Fruit fly (Drosophila melanogaster) whole organism, embryonic: Measurements from ENCODE around the gene Est-Q.
A peak's percentile ranks its signal among the peaks of the same experiment; 100 is the strongest.

ENCODE experiments used
- Atf-2 ChIP-seq: fragments of 200-800 bp; sonication (Bioruptor generic); optimal IDR thresholded peaks from 2 replicates; lab custom pipeline; 2016; ENCODE audit warnings: missing biosample characterization, missing genetic modification characterization
- Bgb ChIP-seq: fragments of 200-800 bp; sonication (Bioruptor generic); IDR thresholded peaks from 2 replicates; pipeline ENCODE4 v1.3.6; 2022; ENCODE audit warnings: missing biosample characterization, missing genetic modification characterization; ENCODE audit not compliant: partially characterized antibody
- Blimp-1 ChIP-seq: fragments of 200-800 bp; sonication (Bioruptor generic); optimal IDR thresholded peaks from 3 replicates; lab custom pipeline; 2018; ENCODE audit warnings: missing biosample characterization, missing genetic modification characterization, mild to moderate bottlenecking, moderate library complexity, missing genetic modification reagents
- CG14014 ChIP-seq: fragments of 200-800 bp; sonication (Bioruptor generic); IDR thresholded peaks from 2 replicates; pipeline ENCODE4 v1.3.6; 2022; ENCODE audit warnings: missing biosample characterization, missing genetic modification characterization
- CG16813 ChIP-seq: fragments of 200-800 bp; sonication (Bioruptor generic); IDR thresholded peaks from 3 replicates; pipeline ENCODE4 v1.3.6; 2022; ENCODE audit warnings: missing biosample characterization, missing genetic modification characterization; ENCODE audit not compliant: partially characterized antibody
- CG17568 ChIP-seq: fragments of 200-800 bp; sonication (Bioruptor generic); optimal IDR thresholded peaks from 2 replicates; lab custom pipeline; 2018; ENCODE audit warnings: missing biosample characterization, mild to moderate bottlenecking, missing genetic modification characterization, moderate library complexity
- CG17912 ChIP-seq: fragments of 200-800 bp; sonication (Bioruptor generic); optimal IDR thresholded peaks from 2 replicates; lab custom pipeline; 2018; ENCODE audit warnings: missing biosample characterization, mild to moderate bottlenecking, missing genetic modification characterization
- CG2202 ChIP-seq: fragments of 200-800 bp; sonication (Bioruptor generic); optimal IDR thresholded peaks from 2 replicates; lab custom pipeline; 2018; ENCODE audit warnings: missing biosample characterization, mild to moderate bottlenecking, missing genetic modification characterization
- CG33213 ChIP-seq: fragments of 200-800 bp; sonication (Bioruptor generic); optimal IDR thresholded peaks from 3 replicates; lab custom pipeline; 2016; ENCODE audit warnings: missing biosample characterization, missing genetic modification characterization
- CG42726 ChIP-seq: fragments of 200-800 bp; sonication (Bioruptor generic); IDR thresholded peaks from 2 replicates; pipeline ENCODE4 v1.3.6; 2022; ENCODE audit warnings: missing biosample characterization, missing genetic modification characterization; ENCODE audit not compliant: partially characterized antibody
- CG5245 ChIP-seq: fragments of 200-800 bp; sonication (Bioruptor generic); optimal IDR thresholded peaks from 3 replicates; lab custom pipeline; 2016; ENCODE audit warnings: missing biosample characterization, missing genetic modification characterization
- CG7372 ChIP-seq: fragments of 200-800 bp; sonication (Bioruptor generic); IDR thresholded peaks from 2 replicates; pipeline ENCODE4 v1.3.6; 2022; ENCODE audit warnings: missing biosample characterization, missing genetic modification characterization
- CG7987 ChIP-seq: fragments of 200-800 bp; sonication (Bioruptor generic); optimal IDR thresholded peaks from 2 replicates; lab custom pipeline; 2018; ENCODE audit warnings: missing biosample characterization, mild to moderate bottlenecking, missing genetic modification characterization, moderate library complexity
- CG8089 ChIP-seq: fragments of 200-800 bp; sonication (Bioruptor generic); optimal IDR thresholded peaks from 3 replicates; lab custom pipeline; 2016; ENCODE audit warnings: missing biosample characterization, missing genetic modification characterization
- Camta ChIP-seq: fragments of 200-800 bp; sonication (Bioruptor generic); optimal IDR thresholded peaks from 2 replicates; lab custom pipeline; 2016; ENCODE audit warnings: missing biosample characterization, missing genetic modification characterization
- D ChIP-seq, 2 experiments: fragments of 200-800 bp in 1 of 2; fragments of >200 bp in 1 of 2; sonication (Bioruptor generic) in 1 of 2; optimal IDR thresholded peaks; 2 replicates in 1 of 2; 3 replicates in 1 of 2; lab custom pipeline; 2017; ENCODE audit warnings: mild to moderate bottlenecking in 1 of 2, missing biosample characterization in 1 of 2, missing genetic modification characterization in 1 of 2, missing genetic modification reagents in 1 of 2
- Ets65A ChIP-seq: fragments of 200-800 bp; sonication (Bioruptor generic); peaks from one replicate; lab custom pipeline; 2016; ENCODE audit warnings: missing biosample characterization, missing genetic modification characterization
- Fer1 ChIP-seq: fragments of 200-800 bp; sonication (Bioruptor generic); optimal IDR thresholded peaks from 2 replicates; lab custom pipeline; 2017; ENCODE audit warnings: missing biosample characterization, mild to moderate bottlenecking, missing genetic modification characterization
- Hey ChIP-seq: fragments of 200-800 bp; sonication (Bioruptor generic); optimal IDR thresholded peaks from 3 replicates; lab custom pipeline; 2018; ENCODE audit warnings: missing biosample characterization, mild to moderate bottlenecking, missing genetic modification characterization
- MTF-1 ChIP-seq: fragments of 200-800 bp; sonication (Bioruptor generic); optimal IDR thresholded peaks from 2 replicates; lab custom pipeline; 2018; ENCODE audit warnings: missing biosample characterization, mild to moderate bottlenecking, missing genetic modification characterization, borderline replicate concordance
- Optix ChIP-seq: fragments of 200-800 bp; sonication (Bioruptor generic); IDR thresholded peaks from 3 replicates; pipeline ENCODE4 v1.3.6; 2022; ENCODE audit warnings: missing biosample characterization, missing genetic modification characterization
- Six4 ChIP-seq: fragments of 200-800 bp; sonication (Bioruptor generic); optimal IDR thresholded peaks from 2 replicates; lab custom pipeline; 2016; ENCODE audit warnings: missing biosample characterization, missing genetic modification characterization
- Sox102F ChIP-seq: fragments of 200-800 bp; sonication (Bioruptor generic); optimal IDR thresholded peaks from 2 replicates; lab custom pipeline; 2018; ENCODE audit warnings: missing biosample characterization, mild to moderate bottlenecking, missing genetic modification characterization, moderate library complexity
- Vsx1 ChIP-seq: fragments of 200-800 bp; sonication (Bioruptor generic); optimal IDR thresholded peaks from 2 replicates; lab custom pipeline; 2017; ENCODE audit warnings: missing biosample characterization, mild to moderate bottlenecking, missing genetic modification characterization, missing genetic modification reagents
- ap ChIP-seq: fragments of 200-800 bp; sonication (Bioruptor generic); IDR thresholded peaks from 2 replicates; pipeline ENCODE4 v1.3.6; 2022; ENCODE audit warnings: missing biosample characterization, missing genetic modification characterization
- bowl ChIP-seq: fragments of 200-800 bp; sonication (Bioruptor generic); IDR thresholded peaks from 2 replicates; pipeline ENCODE4 v1.3.6; 2022; ENCODE audit warnings: missing biosample characterization, missing genetic modification characterization
- chif ChIP-seq, 2 experiments: fragments of 200-800 bp; sonication (Bioruptor generic); optimal IDR thresholded peaks; 3 replicates each; lab custom pipeline; 2016; ENCODE audit warnings: missing biosample characterization in 2 of 2, missing genetic modification characterization in 2 of 2
- dm ChIP-seq: fragments of 200-800 bp; sonication (Bioruptor generic); optimal IDR thresholded peaks from 3 replicates; lab custom pipeline; 2016; ENCODE audit warnings: missing biosample characterization, missing genetic modification characterization
- ftz-f1 ChIP-seq: fragments of 200-800 bp; sonication (Bioruptor generic); optimal IDR thresholded peaks from 2 replicates; lab custom pipeline; 2016; ENCODE audit warnings: missing biosample characterization, missing genetic modification characterization
- hbn ChIP-seq: fragments of 200-800 bp; sonication (Bioruptor generic); IDR thresholded peaks from 2 replicates; pipeline ENCODE4 v1.3.6; 2022; ENCODE audit warnings: missing biosample characterization, missing genetic modification characterization; ENCODE audit not compliant: partially characterized antibody
- jing ChIP-seq: fragments of 200-800 bp; sonication (Bioruptor generic); optimal IDR thresholded peaks from 2 replicates; lab custom pipeline; 2018; ENCODE audit warnings: missing biosample characterization, mild to moderate bottlenecking, missing genetic modification characterization
- klu ChIP-seq: fragments of 200-800 bp; sonication (Bioruptor generic); IDR thresholded peaks from 2 replicates; pipeline ENCODE4 v1.3.6; 2022; ENCODE audit warnings: missing biosample characterization, missing genetic modification characterization
- lola ChIP-seq, 3 experiments: fragments of >200 bp in 2 of 3; fragments of 200-800 bp in 1 of 3; sonication (Bioruptor generic) in 1 of 3; optimal IDR thresholded peaks; 2 replicates each; lab custom pipeline; 2017 to 2019; ENCODE audit warnings: missing biosample characterization in 3 of 3, missing genetic modification characterization in 3 of 3, mild to moderate bottlenecking in 1 of 3, moderate library complexity in 1 of 3
- onecut ChIP-seq: fragments of 200-800 bp; sonication (Bioruptor generic); IDR thresholded peaks from 2 replicates; pipeline ENCODE4 v1.3.6; 2022; ENCODE audit warnings: missing biosample characterization, missing genetic modification characterization
- otp ChIP-seq: fragments of 200-800 bp; sonication (Bioruptor generic); IDR thresholded peaks from 3 replicates; pipeline ENCODE4, ENCODE4 v1.3.6; 2022; ENCODE audit warnings: missing biosample characterization, missing genetic modification characterization
- pan ChIP-seq, 4 experiments: fragments of >200 bp in 3 of 4; fragments of 200-800 bp in 1 of 4; sonication (Bioruptor generic) in 1 of 4; optimal IDR thresholded peaks in 3 of 4; IDR thresholded peaks in 1 of 4; 2 replicates each; pipeline versions ENCODE4 v1.3.6 to Lab custom; 2017 to 2022; ENCODE audit warnings: missing biosample characterization in 2 of 4, missing genetic modification characterization in 2 of 4, mixed read lengths in 1 of 4
- prd ChIP-seq, 3 experiments: fragments of >200 bp in 2 of 3; fragments of 200-800 bp in 1 of 3; sonication (Bioruptor generic) in 1 of 3; optimal IDR thresholded peaks in 2 of 3; IDR thresholded peaks in 1 of 3; 2 replicates in 2 of 3; 3 replicates in 1 of 3; pipeline versions ENCODE4 v1.3.6 to Lab custom; 2017 to 2022; ENCODE audit warnings: missing biosample characterization in 1 of 3, missing genetic modification characterization in 1 of 3
- pzg ChIP-seq: fragments of 200-800 bp; sonication (Bioruptor generic); optimal IDR thresholded peaks from 3 replicates; lab custom pipeline; 2018; ENCODE audit warnings: missing biosample characterization, mild to moderate bottlenecking, missing genetic modification characterization, moderate library complexity
- rib ChIP-seq: fragments of 200-800 bp; sonication (Bioruptor generic); IDR thresholded peaks from 2 replicates; pipeline ENCODE4 v1.3.6; 2022; ENCODE audit warnings: missing biosample characterization, missing genetic modification characterization
- ro ChIP-seq: fragments of 200-800 bp; sonication (Bioruptor generic); IDR thresholded peaks from 2 replicates; pipeline ENCODE4 v1.3.6; 2022; ENCODE audit warnings: missing biosample characterization, missing genetic modification characterization
- sens-2 ChIP-seq: fragments of 200-800 bp; sonication (Bioruptor generic); IDR thresholded peaks from 2 replicates; pipeline ENCODE4 v1.3.6; 2022; ENCODE audit warnings: missing biosample characterization, missing genetic modification characterization
- tgo ChIP-seq: fragments of 200-800 bp; sonication (Bioruptor generic); IDR thresholded peaks from 3 replicates; pipeline ENCODE4 v1.3.6; 2022; ENCODE audit warnings: missing biosample characterization, missing genetic modification characterization
- tll ChIP-seq, 2 experiments: fragments of 200-800 bp in 1 of 2; fragments of >200 bp in 1 of 2; sonication (Bioruptor generic) in 1 of 2; optimal IDR thresholded peaks; 2 replicates each; lab custom pipeline; 2017 to 2019; ENCODE audit warnings: missing biosample characterization in 2 of 2, missing genetic modification characterization in 2 of 2, mild to moderate bottlenecking in 1 of 2, moderate library complexity in 1 of 2
- tup ChIP-seq: fragments of 200-800 bp; sonication (Bioruptor generic); optimal IDR thresholded peaks from 2 replicates; lab custom pipeline; 2016; ENCODE audit warnings: missing biosample characterization, mild to moderate bottlenecking, missing genetic modification characterization, moderate library complexity
- z ChIP-seq: fragments of 200-800 bp; sonication (Bioruptor generic); IDR thresholded peaks from 3 replicates; pipeline ENCODE4 v1.3.6; 2022; ENCODE audit warnings: missing biosample characterization, missing genetic modification characterization

The Est-Q gene

dm6 chr3L:21515823-21516715 lies 14.8 kb downstream of the Est-Q start, which contains the start of the genes SAK and Cdk12 (continued):
- TF ChIP-seq CG7372: peak; percentile 74
- no peak for TF ChIP-seq pan (optimal IDR thresholded peaks at IDR 0.05; lab: Kevin White, UChicago)
- TF ChIP-seq pan (GFP tag; optimal IDR thresholded peaks at IDR 0.05 in 1 of 2, IDR thresholded peaks at IDR 0.05 in 1 of 2): peak in 1 of 2 experiments; percentile 84
- no peak for TF ChIP-seq ftz-f1 (GFP tag; lab: Kevin White, UChicago)
- peak; percentile 65; the same call in 2 of the 3 replicates for TF ChIP-seq Optix (GFP tag; lab: Robert Waterston, UW)
- TF ChIP-seq Six4: peak; percentile 80
- peak; percentile 41 for TF ChIP-seq MTF-1 (GFP tag; lab: Kevin White, UChicago)
- no peak for TF ChIP-seq D (optimal IDR thresholded peaks at IDR 0.05; lab: Kevin White, UChicago)
- peak; percentile 81 for TF ChIP-seq D (GFP tag; optimal IDR thresholded peaks at IDR 0.05; lab: Kevin White, UChicago)
- peak; percentile 82 for TF ChIP-seq Vsx1 (GFP tag; lab: Kevin White, UChicago)
- peak; percentile 63 for TF ChIP-seq CG2202 (tag; lab: Kevin White, UChicago)
- peak; percentile 77 for TF ChIP-seq Blimp-1 (GFP tag; lab: Kevin White, UChicago)
- TF ChIP-seq chif (GFP tag; optimal IDR thresholded peaks at IDR 0.05; lab: Kevin White, UChicago): peak in 1 of 2 experiments; percentile 57
- TF ChIP-seq CG17912 (GFP tag; lab: Kevin White, UChicago): peak; percentile 44
- peak; percentile 61; the same call in 1 of the 2 replicates for TF ChIP-seq ro (GFP tag; lab: Robert Waterston, UW)
- TF ChIP-seq Fer1 (GFP tag; lab: Kevin White, UChicago): peak; percentile 79
- no peak for TF ChIP-seq Hey (tag; lab: Kevin White, UChicago)
- TF ChIP-seq ap (GFP tag; lab: Robert Waterston, UW): 0 out of 2 replicates have a peak, but pooled peaks have one; percentile 59
- peak; percentile 52 for TF ChIP-seq CG7987 (GFP tag; lab: Kevin White, UChicago)
- peak; percentile 48 for TF ChIP-seq CG17568 (GFP tag; lab: Kevin White, UChicago)
- peak; percentile 81 for TF ChIP-seq klu (GFP tag; lab: Robert Waterston, UW)
- TF ChIP-seq Sox102F (GFP tag; lab: Kevin White, UChicago): peak; percentile 79
- TF ChIP-seq Bgb (GFP tag; lab: Robert Waterston, UW): peak; percentile 36; the same call in 1 of the 2 replicates
- TF ChIP-seq dm (GFP tag; lab: Kevin White, UChicago): peak; percentile 68
- peak; percentile 36 for TF ChIP-seq CG8089 (GFP tag; lab: Kevin White, UChicago)
- 0 out of 2 replicates have a peak, but pooled peaks have one; percentile 34 for TF ChIP-seq onecut (GFP tag; lab: Robert Waterston, UW)
- peak; percentile 75 for TF ChIP-seq CG14014 (GFP tag; lab: Robert Waterston, UW)
- TF ChIP-seq CG5245: peak; percentile 54
- peak; percentile 77 for TF ChIP-seq tup
- peak; percentile 77 for TF ChIP-seq tgo (GFP tag; lab: Robert Waterston, UW)
- no peak for TF ChIP-seq z
- peak; percentile 40 for TF ChIP-seq pzg (GFP tag; lab: Kevin White, UChicago)
- TF ChIP-seq hbn (GFP tag; lab: Robert Waterston, UW): no peak
- TF ChIP-seq otp (GFP tag; lab: Robert Waterston, UW): peak; percentile 45; the same call in 1 of the 3 replicates
- no peak for TF ChIP-seq CG42726 (GFP tag; lab: Robert Waterston, UW)
- TF ChIP-seq CG16813 (GFP tag; lab: Robert Waterston, UW): peak; percentile 55; the same call in 2 of the 3 replicates
- peak in 1 of 2 experiments; percentile 5 for TF ChIP-seq tll (GFP tag; optimal IDR thresholded peaks at IDR 0.05; lab: Kevin White, UChicago)
- peak in 1 of 3 experiments; percentile 85 for TF ChIP-seq lola (GFP tag; optimal IDR thresholded peaks at IDR 0.05; lab: Kevin White, UChicago)
- TF ChIP-seq Atf-2 (GFP tag; lab: Kevin White, UChicago): peak; percentile 24
- TF ChIP-seq Ets65A (GFP tag; lab: Kevin White, UChicago): peak; percentile 98
- TF ChIP-seq prd (optimal IDR thresholded peaks at IDR 0.05; lab: Kevin White, UChicago): no peak
- peak; percentile 90 for TF ChIP-seq prd (GFP tag; IDR thresholded peaks at IDR 0.05; lab: Robert Waterston, UW)
- no peak for TF ChIP-seq CG33213
- peak; percentile 64; the same call in 1 of the 2 replicates for TF ChIP-seq rib
- TF ChIP-seq jing: peak; percentile 48
- TF ChIP-seq bowl (GFP tag; lab: Robert Waterston, UW): 0 out of 2 replicates have a peak, but pooled peaks have one; percentile 30
- TF ChIP-seq Camta (GFP tag; lab: Kevin White, UChicago): peak; percentile 48
- peak; percentile 48; the same call in 1 of the 2 replicates for TF ChIP-seq sens-2
